Fruit fly (Drosophila melanogaster) whole organism, embryonic: ENCODE measurements around the gene TRAM.

Source experiments
- Blimp-1 ChIP-seq: fragments of 200-800 bp; sonication (Bioruptor generic); optimal IDR thresholded peaks from 3 replicates; lab custom pipeline; 2018; ENCODE audit warnings: missing biosample characterization, missing genetic modification characterization, mild to moderate bottlenecking, moderate library complexity, missing genetic modification reagents
- C15 ChIP-seq: fragments of 200-800 bp; sonication (Bioruptor generic); IDR thresholded peaks from 3 replicates; pipeline ENCODE4 v1.3.6; 2022; ENCODE audit warnings: missing biosample characterization, missing genetic modification characterization
- CG10267 ChIP-seq: fragments of 200-800 bp; sonication (Bioruptor generic); optimal IDR thresholded peaks from 2 replicates; lab custom pipeline; 2018; ENCODE audit warnings: missing biosample characterization, mild to moderate bottlenecking, missing genetic modification characterization, moderate library complexity
- CG10274 ChIP-seq: fragments of 200-800 bp; sonication (Bioruptor generic); optimal IDR thresholded peaks from 3 replicates; lab custom pipeline; 2017; ENCODE audit warnings: missing biosample characterization, mild to moderate bottlenecking, missing genetic modification characterization
- CG11456 ChIP-seq: fragments of 200-800 bp; sonication (Bioruptor generic); IDR thresholded peaks from 3 replicates; pipeline ENCODE4 v1.3.6; 2022; ENCODE audit warnings: missing biosample characterization, missing genetic modification characterization
- CG12299 ChIP-seq: fragments of 200-800 bp; sonication (Bioruptor generic); optimal IDR thresholded peaks from 2 replicates; lab custom pipeline; 2018; ENCODE audit warnings: missing biosample characterization, mild to moderate bottlenecking, missing genetic modification characterization
- CG12769 ChIP-seq: fragments of 200-800 bp; sonication (Bioruptor generic); optimal IDR thresholded peaks from 2 replicates; lab custom pipeline; 2019; ENCODE audit warnings: missing biosample characterization, mild to moderate bottlenecking, missing genetic modification characterization, moderate library complexity
- CG13894 ChIP-seq: fragments of 200-800 bp; sonication (Bioruptor generic); optimal IDR thresholded peaks from 3 replicates; lab custom pipeline; 2018; ENCODE audit warnings: missing biosample characterization, mild to moderate bottlenecking, missing genetic modification characterization, moderate library complexity
- CG15479 ChIP-seq: fragments of 200-800 bp; sonication (Bioruptor generic); optimal IDR thresholded peaks from 3 replicates; lab custom pipeline; 2019; ENCODE audit warnings: missing biosample characterization, mild to moderate bottlenecking, missing genetic modification characterization, moderate library complexity
- CG2202 ChIP-seq: fragments of 200-800 bp; sonication (Bioruptor generic); optimal IDR thresholded peaks from 2 replicates; lab custom pipeline; 2018; ENCODE audit warnings: missing biosample characterization, mild to moderate bottlenecking, missing genetic modification characterization
- CG30020 ChIP-seq: fragments of 200-800 bp; optimal IDR thresholded peaks from 2 replicates; lab custom pipeline; 2019; ENCODE audit warnings: missing biosample characterization, mild to moderate bottlenecking, missing genetic modification characterization, moderate library complexity
- CG6689 ChIP-seq: fragments of 200-800 bp; sonication (Bioruptor generic); IDR thresholded peaks from 2 replicates; pipeline ENCODE4 v1.3.6; 2022; ENCODE audit warnings: missing biosample characterization, missing genetic modification characterization
- CG7372 ChIP-seq: fragments of 200-800 bp; sonication (Bioruptor generic); IDR thresholded peaks from 2 replicates; pipeline ENCODE4 v1.3.6; 2022; ENCODE audit warnings: missing biosample characterization, missing genetic modification characterization
- CG7839 ChIP-seq: fragments of 200-800 bp; sonication (Bioruptor generic); optimal IDR thresholded peaks from 3 replicates; lab custom pipeline; 2018; ENCODE audit warnings: missing biosample characterization, mild to moderate bottlenecking, missing genetic modification characterization, moderate library complexity
- CG8388 ChIP-seq: fragments of 200-800 bp; sonication (Bioruptor generic); optimal IDR thresholded peaks from 2 replicates; lab custom pipeline; 2019; ENCODE audit warnings: missing biosample characterization, mild to moderate bottlenecking, missing genetic modification characterization, moderate library complexity
- CG8478 ChIP-seq: fragments of >200 bp; optimal IDR thresholded peaks from 2 replicates; lab custom pipeline; 2018
- CG8765 ChIP-seq: fragments of 200-800 bp; sonication (Bioruptor generic); IDR thresholded peaks from 2 replicates; pipeline ENCODE4 v1.3.6; 2022; ENCODE audit warnings: missing biosample characterization, missing genetic modification characterization
- CG9215 ChIP-seq: fragments of 200-800 bp; sonication (Bioruptor generic); IDR thresholded peaks from 2 replicates; pipeline ENCODE4 v1.3.6; 2022; ENCODE audit warnings: missing biosample characterization, missing genetic modification characterization
- Dp ChIP-seq: fragments of 200-800 bp; sonication (Bioruptor generic); optimal IDR thresholded peaks from 2 replicates; lab custom pipeline; 2018; ENCODE audit warnings: missing biosample characterization, mild to moderate bottlenecking, missing genetic modification characterization, moderate library complexity
- ERR ChIP-seq: fragments of 200-800 bp; sonication (Bioruptor generic); optimal IDR thresholded peaks from 2 replicates; lab custom pipeline; 2016; ENCODE audit warnings: missing biosample characterization, missing genetic modification characterization
- Fer3 ChIP-seq: fragments of 200-800 bp; sonication (Bioruptor generic); optimal IDR thresholded peaks from 2 replicates; lab custom pipeline; 2018; ENCODE audit warnings: missing biosample characterization, mild to moderate bottlenecking, missing genetic modification characterization, moderate library complexity
- H15 ChIP-seq: fragments of 200-800 bp; sonication (Bioruptor generic); IDR thresholded peaks from 3 replicates; pipeline ENCODE4 v1.3.6; 2022; ENCODE audit warnings: missing biosample characterization, missing genetic modification characterization
- HHEX ChIP-seq: fragments of 200-800 bp; sonication (Bioruptor generic); optimal IDR thresholded peaks from 3 replicates; lab custom pipeline; 2017; ENCODE audit warnings: missing biosample characterization, mild to moderate bottlenecking, missing genetic modification characterization, missing genetic modification reagents
- NC2β ChIP-seq: fragments of 200-800 bp; sonication (Bioruptor generic); optimal IDR thresholded peaks from 2 replicates; lab custom pipeline; 2016; ENCODE audit warnings: missing biosample characterization, missing genetic modification characterization
- Nf-YA ChIP-seq: fragments of 200-800 bp; sonication (Bioruptor generic); IDR thresholded peaks from 2 replicates; pipeline ENCODE4 v1.3.6; 2022; ENCODE audit warnings: missing biosample characterization, missing genetic modification characterization
- Nf-YB ChIP-seq: fragments of 200-800 bp; sonication (Bioruptor generic); optimal IDR thresholded peaks from 3 replicates; lab custom pipeline; 2019; ENCODE audit warnings: missing biosample characterization, mild to moderate bottlenecking, missing genetic modification characterization, moderate library complexity
- Scr ChIP-seq: fragments of 200-800 bp; sonication (Bioruptor generic); IDR thresholded peaks from 2 replicates; pipeline ENCODE4 v1.3.6; 2022; ENCODE audit warnings: missing biosample characterization, missing genetic modification characterization; ENCODE audit not compliant: partially characterized antibody
- Taf1 ChIP-seq: fragments of 200-800 bp; sonication (Bioruptor generic); IDR thresholded peaks from 2 replicates; pipeline ENCODE4 v1.3.6; 2022; ENCODE audit warnings: missing biosample characterization, missing genetic modification characterization
- cwo ChIP-seq: fragments of 200-800 bp; sonication (Bioruptor generic); optimal IDR thresholded peaks from 3 replicates; lab custom pipeline; 2017; ENCODE audit warnings: missing biosample characterization, missing genetic modification characterization, mild to moderate bottlenecking, moderate library complexity, missing genetic modification reagents
- dimm ChIP-seq: fragments of 200-800 bp; sonication (Bioruptor generic); IDR thresholded peaks from 2 replicates; pipeline ENCODE4 v1.3.6; 2022; ENCODE audit warnings: missing biosample characterization, missing genetic modification characterization
- dmrt99B ChIP-seq: fragments of 200-800 bp; sonication (Bioruptor generic); optimal IDR thresholded peaks from 2 replicates; lab custom pipeline; 2018; ENCODE audit warnings: missing biosample characterization, mild to moderate bottlenecking, missing genetic modification characterization, moderate library complexity
- eve ChIP-seq, 2 experiments: fragments of >200 bp; optimal IDR thresholded peaks; 2 replicates each; lab custom pipeline; 2017; ENCODE audit warnings: missing biosample characterization in 2 of 2, missing genetic modification characterization in 2 of 2
- ewg ChIP-seq: fragments of 200-800 bp; sonication (Bioruptor generic); optimal IDR thresholded peaks from 3 replicates; lab custom pipeline; 2017; ENCODE audit warnings: mild to moderate bottlenecking, missing biosample characterization, missing genetic modification reagents, missing genetic modification characterization
- exex ChIP-seq: fragments of 200-800 bp; sonication (Bioruptor generic); optimal IDR thresholded peaks from 4 replicates; lab custom pipeline; 2018; ENCODE audit warnings: missing biosample characterization, mild to moderate bottlenecking, missing genetic modification characterization, moderate library complexity
- fd3F ChIP-seq: fragments of 200-800 bp; sonication (Bioruptor generic); optimal IDR thresholded peaks from 2 replicates; lab custom pipeline; 2018; ENCODE audit warnings: missing biosample characterization, mild to moderate bottlenecking, missing genetic modification characterization, moderate library complexity
- gem ChIP-seq: fragments of 200-800 bp; sonication (Bioruptor generic); optimal IDR thresholded peaks from 2 replicates; lab custom pipeline; 2019; ENCODE audit warnings: missing biosample characterization, mild to moderate bottlenecking, missing genetic modification characterization, moderate library complexity
- gro ChIP-seq: fragments of 200-800 bp; sonication (Bioruptor generic); optimal IDR thresholded peaks from 2 replicates; lab custom pipeline; 2016; ENCODE audit warnings: missing biosample characterization, missing genetic modification characterization
- hth ChIP-seq: fragments of >200 bp; optimal IDR thresholded peaks from 2 replicates; lab custom pipeline; 2017; ENCODE audit warnings: inconsistent platforms
- kah ChIP-seq: fragments of 200-800 bp; sonication (Bioruptor generic); optimal IDR thresholded peaks from 2 replicates; lab custom pipeline; 2018; ENCODE audit warnings: missing biosample characterization, mild to moderate bottlenecking, missing genetic modification characterization
- mirr ChIP-seq: fragments of 200-800 bp; sonication (Bioruptor generic); optimal IDR thresholded peaks from 3 replicates; lab custom pipeline; 2018; ENCODE audit warnings: missing biosample characterization, mild to moderate bottlenecking, missing genetic modification characterization
- onecut ChIP-seq: fragments of 200-800 bp; sonication (Bioruptor generic); IDR thresholded peaks from 2 replicates; pipeline ENCODE4 v1.3.6; 2022; ENCODE audit warnings: missing biosample characterization, missing genetic modification characterization
- pzg ChIP-seq: fragments of 200-800 bp; sonication (Bioruptor generic); optimal IDR thresholded peaks from 3 replicates; lab custom pipeline; 2018; ENCODE audit warnings: missing biosample characterization, mild to moderate bottlenecking, missing genetic modification characterization, moderate library complexity
- scrt ChIP-seq: fragments of 200-800 bp; sonication (Bioruptor generic); optimal IDR thresholded peaks from 2 replicates; lab custom pipeline; 2018; ENCODE audit warnings: missing biosample characterization, mild to moderate bottlenecking, missing genetic modification characterization, moderate library complexity
- sr ChIP-seq: fragments of 200-800 bp; sonication (Bioruptor generic); IDR thresholded peaks from 3 replicates; pipeline ENCODE4 v1.3.6; 2022; ENCODE audit warnings: missing biosample characterization, missing genetic modification characterization
- stwl ChIP-seq: fragments of 200-800 bp; sonication (Bioruptor generic); optimal IDR thresholded peaks from 3 replicates; lab custom pipeline; 2018; ENCODE audit warnings: missing biosample characterization, mild to moderate bottlenecking, missing genetic modification characterization, moderate library complexity
- tap ChIP-seq: fragments of 200-800 bp; optimal IDR thresholded peaks from 3 replicates; lab custom pipeline; 2019; ENCODE audit warnings: missing biosample characterization, mild to moderate bottlenecking, missing genetic modification characterization, moderate library complexity
- tin ChIP-seq: fragments of 200-800 bp; sonication (Bioruptor generic); optimal IDR thresholded peaks from 3 replicates; lab custom pipeline; 2016; ENCODE audit warnings: missing biosample characterization, missing genetic modification characterization
- unpg ChIP-seq: fragments of 200-800 bp; sonication (Bioruptor generic); optimal IDR thresholded peaks from 3 replicates; lab custom pipeline; 2018; ENCODE audit warnings: missing biosample characterization, mild to moderate bottlenecking, missing genetic modification characterization, moderate library complexity
- wor ChIP-seq: fragments of 200-800 bp; sonication (Bioruptor generic); IDR thresholded peaks from 2 replicates; pipeline ENCODE4 v1.3.6; 2022; ENCODE audit warnings: missing biosample characterization, missing genetic modification characterization

Gene TRAM

dm6 chrX:955873-956272 is 20.8 kb downstream of the TRAM start (continued):
- TF ChIP-seq onecut: peak; percentile 45
- TF ChIP-seq stwl (tag; lab: Kevin White, UChicago): no peak
- TF ChIP-seq cwo: peak; percentile 32
- TF ChIP-seq CG9215: peak; percentile 61
- TF ChIP-seq dimm (GFP tag; lab: Robert Waterston, UW): 0 out of 2 replicates have a peak, but pooled peaks have one; percentile 19
- TF ChIP-seq CG12299 (tag; lab: Kevin White, UChicago): peak; percentile 8
- TF ChIP-seq wor (GFP tag; lab: Robert Waterston, UW): no peak
- peak; percentile 63 for TF ChIP-seq Fer3 (tag; lab: Kevin White, UChicago)
- no peak for TF ChIP-seq Nf-YA (GFP tag; lab: Robert Waterston, UW)
- peak; percentile 29 for TF ChIP-seq scrt (GFP tag; lab: Kevin White, UChicago)
- no peak for TF ChIP-seq NC2β (GFP tag; lab: Kevin White, UChicago)
- peak; percentile 41 for TF ChIP-seq CG8388 (GFP tag; lab: Kevin White, UChicago)
- TF ChIP-seq Scr (GFP tag; lab: Robert Waterston, UW): no peak
- TF ChIP-seq exex: no peak
- no peak for TF ChIP-seq CG30020
- no peak for TF ChIP-seq CG8765
- no peak for TF ChIP-seq CG10274 (GFP tag; lab: Kevin White, UChicago)
- peak; percentile 58 for TF ChIP-seq CG6689 (GFP tag; lab: Robert Waterston, UW)
- TF ChIP-seq CG12769 (tag; lab: Kevin White, UChicago): peak; percentile 81
- peak; percentile 77 for TF ChIP-seq dmrt99B (tag; lab: Kevin White, UChicago)
- TF ChIP-seq Dp (GFP tag; lab: Kevin White, UChicago): no peak
- no peak for TF ChIP-seq ERR (GFP tag; lab: Kevin White, UChicago)
- TF ChIP-seq CG11456: peak; percentile 64; the same call in 2 of the 3 replicates
- TF ChIP-seq hth (lab: Kevin White, UChicago): no peak
- TF ChIP-seq CG10267 (tag; lab: Kevin White, UChicago): peak; percentile 16
- no peak for TF ChIP-seq kah (GFP tag; lab: Kevin White, UChicago)
- TF ChIP-seq tin (GFP tag; lab: Kevin White, UChicago): peak; percentile 52
- peak; percentile 57 for TF ChIP-seq Blimp-1 (GFP tag; lab: Kevin White, UChicago)
- TF ChIP-seq sr: no peak
- peak; percentile 12 for TF ChIP-seq CG13894 (tag; lab: Kevin White, UChicago)
- no peak for TF ChIP-seq C15 (GFP tag; lab: Robert Waterston, UW)
- no peak for TF ChIP-seq Taf1 (GFP tag; lab: Robert Waterston, UW)
- TF ChIP-seq Nf-YB (GFP tag; lab: Kevin White, UChicago): peak; percentile 17
- TF ChIP-seq CG15479 (GFP tag; lab: Kevin White, UChicago): no peak
- TF ChIP-seq tap (tag; lab: Kevin White, UChicago): peak; percentile 52
- peak in 1 of 2 experiments; percentile 71 for TF ChIP-seq eve (GFP tag; optimal IDR thresholded peaks at IDR 0.05; lab: Kevin White, UChicago)
- peak; percentile 30 for TF ChIP-seq fd3F (GFP tag; lab: Kevin White, UChicago)
- TF ChIP-seq CG8478: no peak
- TF ChIP-seq gro (GFP tag; lab: Kevin White, UChicago): peak; percentile 1
- TF ChIP-seq gem (tag; lab: Kevin White, UChicago): peak; percentile 71
- no peak for TF ChIP-seq mirr (GFP tag; lab: Kevin White, UChicago)
- peak; percentile 51; the same call in 1 of the 3 replicates for TF ChIP-seq H15 (GFP tag; lab: Robert Waterston, UW)
- no peak for TF ChIP-seq CG2202 (tag; lab: Kevin White, UChicago)
- peak; percentile 61 for TF ChIP-seq unpg (GFP tag; lab: Kevin White, UChicago)
- TF ChIP-seq HHEX (GFP tag; lab: Kevin White, UChicago): peak; percentile 53
- peak; percentile 37 for TF ChIP-seq ewg
- TF ChIP-seq pzg (GFP tag; lab: Kevin White, UChicago): no peak
- TF ChIP-seq CG7372 (GFP tag; lab: Robert Waterston, UW): no peak
- TF ChIP-seq CG7839 (tag; lab: Kevin White, UChicago): peak; percentile 74
